Fruit fly (Drosophila melanogaster) whole organism, embryonic: Measurements from ENCODE around the gene Prim1.

Experiments
- Ada2b ChIP-seq: fragments of 200-800 bp; sonication (Bioruptor generic); IDR thresholded peaks from 2 replicates; pipeline ENCODE4 v1.3.6; 2022; ENCODE audit warnings: missing biosample characterization, missing genetic modification characterization
- Bgb ChIP-seq: fragments of 200-800 bp; sonication (Bioruptor generic); IDR thresholded peaks from 2 replicates; pipeline ENCODE4 v1.3.6; 2022; ENCODE audit warnings: missing biosample characterization, missing genetic modification characterization; ENCODE audit not compliant: partially characterized antibody
- CG10267 ChIP-seq: fragments of 200-800 bp; sonication (Bioruptor generic); optimal IDR thresholded peaks from 2 replicates; lab custom pipeline; 2018; ENCODE audit warnings: missing biosample characterization, mild to moderate bottlenecking, missing genetic modification characterization, moderate library complexity
- CG10274 ChIP-seq: fragments of 200-800 bp; sonication (Bioruptor generic); optimal IDR thresholded peaks from 3 replicates; lab custom pipeline; 2017; ENCODE audit warnings: missing biosample characterization, mild to moderate bottlenecking, missing genetic modification characterization
- CG11085 ChIP-seq: fragments of 200-800 bp; sonication (Bioruptor generic); IDR thresholded peaks from 2 replicates; pipeline ENCODE4 v1.3.6; 2022; ENCODE audit warnings: missing biosample characterization, missing genetic modification characterization
- CG1233 ChIP-seq: fragments of 200-800 bp; sonication (Bioruptor generic); optimal IDR thresholded peaks from 4 replicates; lab custom pipeline; 2018; ENCODE audit warnings: missing biosample characterization, mild to moderate bottlenecking, missing genetic modification characterization
- CG12391 ChIP-seq: fragments of 200-800 bp; sonication (Bioruptor generic); optimal IDR thresholded peaks from 3 replicates; lab custom pipeline; 2018; ENCODE audit warnings: missing biosample characterization, mild to moderate bottlenecking, missing genetic modification characterization, moderate library complexity
- CG12769 ChIP-seq: fragments of 200-800 bp; sonication (Bioruptor generic); optimal IDR thresholded peaks from 2 replicates; lab custom pipeline; 2019; ENCODE audit warnings: missing biosample characterization, mild to moderate bottlenecking, missing genetic modification characterization, moderate library complexity
- CG13123 ChIP-seq: fragments of 200-800 bp; sonication (Bioruptor generic); optimal IDR thresholded peaks from 2 replicates; lab custom pipeline; 2016; ENCODE audit warnings: missing biosample characterization, missing genetic modification characterization
- CG13624 ChIP-seq: fragments of 200-800 bp; sonication (Bioruptor generic); optimal IDR thresholded peaks from 2 replicates; lab custom pipeline; 2016; ENCODE audit warnings: missing biosample characterization, missing genetic modification characterization
- CG15269 ChIP-seq: fragments of 200-800 bp; sonication (Bioruptor generic); optimal IDR thresholded peaks from 2 replicates; lab custom pipeline; 2018; ENCODE audit warnings: missing biosample characterization, mild to moderate bottlenecking, missing genetic modification characterization, moderate library complexity
- CG1529 ChIP-seq: fragments of 200-800 bp; sonication (Bioruptor generic); optimal IDR thresholded peaks from 3 replicates; lab custom pipeline; 2018; ENCODE audit warnings: missing biosample characterization, missing genetic modification characterization
- CG16815 ChIP-seq: fragments of 200-800 bp; sonication (Bioruptor generic); optimal IDR thresholded peaks from 3 replicates; lab custom pipeline; 2017; ENCODE audit warnings: missing biosample characterization, mild to moderate bottlenecking, missing genetic modification characterization
- CG3407 ChIP-seq: fragments of 200-800 bp; sonication (Bioruptor generic); optimal IDR thresholded peaks from 2 replicates; lab custom pipeline; 2018; ENCODE audit warnings: missing biosample characterization, mild to moderate bottlenecking, missing genetic modification characterization
- CG4820 ChIP-seq: fragments of 200-800 bp; sonication (Bioruptor generic); optimal IDR thresholded peaks from 3 replicates; lab custom pipeline; 2016; ENCODE audit warnings: missing biosample characterization, missing genetic modification characterization
- CG4854 ChIP-seq: fragments of 200-800 bp; sonication (Bioruptor generic); optimal IDR thresholded peaks from 2 replicates; lab custom pipeline; 2016; ENCODE audit warnings: missing biosample characterization, missing genetic modification characterization, inconsistent platforms
- CG6813 ChIP-seq: fragments of 200-800 bp; sonication (Bioruptor generic); optimal IDR thresholded peaks from 2 replicates; lab custom pipeline; 2017; ENCODE audit warnings: missing biosample characterization, missing genetic modification characterization, mild to moderate bottlenecking, moderate library complexity, missing genetic modification reagents
- CG7372 ChIP-seq: fragments of 200-800 bp; sonication (Bioruptor generic); IDR thresholded peaks from 2 replicates; pipeline ENCODE4 v1.3.6; 2022; ENCODE audit warnings: missing biosample characterization, missing genetic modification characterization
- CG7963 ChIP-seq: fragments of 200-800 bp; sonication (Bioruptor generic); IDR thresholded peaks from 3 replicates; pipeline ENCODE4 v1.3.6; 2022; ENCODE audit warnings: missing biosample characterization, missing genetic modification characterization; ENCODE audit not compliant: partially characterized antibody
- CG9876 ChIP-seq: fragments of 200-800 bp; sonication (Bioruptor generic); optimal IDR thresholded peaks from 2 replicates; lab custom pipeline; 2016; ENCODE audit warnings: missing biosample characterization, missing genetic modification characterization
- D19A ChIP-seq: fragments of 200-800 bp; optimal IDR thresholded peaks from 3 replicates; lab custom pipeline; 2019; ENCODE audit warnings: missing biosample characterization, mild to moderate bottlenecking, missing genetic modification characterization, moderate library complexity
- Dref ChIP-seq: fragments of 200-800 bp; sonication (Bioruptor generic); IDR thresholded peaks from 2 replicates; pipeline ENCODE4 v1.3.6; 2022; ENCODE audit warnings: missing biosample characterization, missing genetic modification characterization
- Eip74EF ChIP-seq, 2 experiments: fragments of 200-800 bp in 1 of 2; fragments of >200 bp in 1 of 2; sonication (Bioruptor generic) in 1 of 2; optimal IDR thresholded peaks; 2 replicates each; lab custom pipeline; 2017 to 2019; ENCODE audit warnings: missing biosample characterization in 2 of 2, missing genetic modification characterization in 2 of 2, mild to moderate bottlenecking in 1 of 2, moderate library complexity in 1 of 2
- Ets65A ChIP-seq: fragments of 200-800 bp; sonication (Bioruptor generic); peaks from one replicate; lab custom pipeline; 2016; ENCODE audit warnings: missing biosample characterization, missing genetic modification characterization
- Gsc ChIP-seq: fragments of 200-800 bp; sonication (Bioruptor generic); IDR thresholded peaks from 2 replicates; pipeline ENCODE4 v1.3.6; 2022; ENCODE audit warnings: missing biosample characterization, missing genetic modification characterization
- Hr51 ChIP-seq, 2 experiments: fragments of 200-800 bp; sonication (Bioruptor generic); optimal IDR thresholded peaks; 2 replicates in 1 of 2; 3 replicates in 1 of 2; lab custom pipeline; 2016 to 2018; ENCODE audit warnings: missing biosample characterization in 2 of 2, missing genetic modification characterization in 2 of 2, mild to moderate bottlenecking in 1 of 2, moderate library complexity in 1 of 2
- Mad ChIP-seq: fragments of 200-800 bp; sonication (Bioruptor generic); optimal IDR thresholded peaks from 2 replicates; lab custom pipeline; 2016; ENCODE audit warnings: missing biosample characterization, missing genetic modification characterization
- NC2α ChIP-seq: fragments of 200-800 bp; sonication (Bioruptor generic); optimal IDR thresholded peaks from 2 replicates; lab custom pipeline; 2016; ENCODE audit warnings: missing biosample characterization, missing genetic modification characterization
- Sox102F ChIP-seq: fragments of 200-800 bp; sonication (Bioruptor generic); optimal IDR thresholded peaks from 2 replicates; lab custom pipeline; 2018; ENCODE audit warnings: missing biosample characterization, mild to moderate bottlenecking, missing genetic modification characterization, moderate library complexity
- Ssrp ChIP-seq: fragments of 200-800 bp; sonication (Bioruptor generic); optimal IDR thresholded peaks from 2 replicates; lab custom pipeline; 2018; ENCODE audit warnings: missing biosample characterization, mild to moderate bottlenecking, missing genetic modification characterization, moderate library complexity
- Tbp ChIP-seq: fragments of >200 bp; optimal IDR thresholded peaks from 2 replicates; lab custom pipeline; 2018; ENCODE audit warnings: missing biosample characterization, missing genetic modification characterization
- Usf ChIP-seq: fragments of 200-800 bp; sonication (Bioruptor generic); optimal IDR thresholded peaks from 2 replicates; lab custom pipeline; 2017; ENCODE audit warnings: missing genotype, missing biosample characterization, missing genetic modification characterization
- cas ChIP-seq: fragments of 200-800 bp; sonication (Bioruptor generic); IDR thresholded peaks from 2 replicates; pipeline ENCODE4 v1.3.6; 2022; ENCODE audit warnings: missing biosample characterization, missing genetic modification characterization
- cg ChIP-seq: fragments of 200-800 bp; sonication (Bioruptor generic); optimal IDR thresholded peaks from 3 replicates; lab custom pipeline; 2019; ENCODE audit warnings: missing biosample characterization, mild to moderate bottlenecking, missing genetic modification characterization, moderate library complexity
- da ChIP-seq: fragments of 200-800 bp; sonication (Bioruptor generic); optimal IDR thresholded peaks from 2 replicates; lab custom pipeline; 2016; ENCODE audit warnings: missing biosample characterization, missing genetic modification characterization
- dan ChIP-seq: fragments of 200-800 bp; sonication (Bioruptor generic); IDR thresholded peaks from 2 replicates; pipeline ENCODE4 v1.3.6; 2022; ENCODE audit warnings: missing biosample characterization, missing genetic modification characterization
- dmrt99B ChIP-seq: fragments of 200-800 bp; sonication (Bioruptor generic); optimal IDR thresholded peaks from 2 replicates; lab custom pipeline; 2018; ENCODE audit warnings: missing biosample characterization, mild to moderate bottlenecking, missing genetic modification characterization, moderate library complexity
- fd3F ChIP-seq: fragments of 200-800 bp; sonication (Bioruptor generic); optimal IDR thresholded peaks from 2 replicates; lab custom pipeline; 2018; ENCODE audit warnings: missing biosample characterization, mild to moderate bottlenecking, missing genetic modification characterization, moderate library complexity
- fu2 ChIP-seq: fragments of 200-800 bp; sonication (Bioruptor generic); optimal IDR thresholded peaks from 2 replicates; lab custom pipeline; 2016; ENCODE audit warnings: missing biosample characterization, missing genetic modification characterization
- gsb ChIP-seq: fragments of 200-800 bp; sonication (Bioruptor generic); IDR thresholded peaks from 2 replicates; pipeline ENCODE4 v1.3.6; 2022; ENCODE audit warnings: missing biosample characterization, missing genetic modification characterization
- hkb ChIP-seq, 2 experiments: fragments of 200-800 bp in 1 of 2; fragments of >200 bp in 1 of 2; sonication (Bioruptor generic) in 1 of 2; IDR thresholded peaks in 1 of 2; optimal IDR thresholded peaks in 1 of 2; 2 replicates each; pipeline versions ENCODE4 v1.3.6 to Lab custom; 2017 to 2022; ENCODE audit warnings: missing biosample characterization in 1 of 2, missing genetic modification characterization in 1 of 2
- insv ChIP-seq, 2 experiments: fragments of 200-800 bp; sonication (Bioruptor generic); optimal IDR thresholded peaks; 3 replicates each; lab custom pipeline; 2016 to 2018; ENCODE audit warnings: missing biosample characterization in 2 of 2, missing genetic modification characterization in 2 of 2
- jumu ChIP-seq: fragments of 200-800 bp; sonication (Bioruptor generic); optimal IDR thresholded peaks from 3 replicates; lab custom pipeline; 2016; ENCODE audit warnings: missing biosample characterization, missing genetic modification characterization
- odd ChIP-seq: fragments of 200-800 bp; sonication (Bioruptor generic); optimal IDR thresholded peaks from 2 replicates; lab custom pipeline; 2017; ENCODE audit warnings: missing biosample characterization, mild to moderate bottlenecking, missing genetic modification characterization
- peb ChIP-seq: fragments of 200-800 bp; sonication (Bioruptor generic); IDR thresholded peaks from 2 replicates; pipeline ENCODE4 v1.3.6; 2022; ENCODE audit warnings: missing biosample characterization, missing genetic modification characterization
- slp2 ChIP-seq: fragments of 200-800 bp; sonication (Bioruptor generic); optimal IDR thresholded peaks from 2 replicates; lab custom pipeline; 2016; ENCODE audit warnings: missing biosample characterization, missing genetic modification characterization
- tx ChIP-seq: fragments of 200-800 bp; sonication (Bioruptor generic); optimal IDR thresholded peaks from 2 replicates; lab custom pipeline; 2016; ENCODE audit warnings: missing biosample characterization, missing genetic modification characterization

Gene Prim1

DNA sequence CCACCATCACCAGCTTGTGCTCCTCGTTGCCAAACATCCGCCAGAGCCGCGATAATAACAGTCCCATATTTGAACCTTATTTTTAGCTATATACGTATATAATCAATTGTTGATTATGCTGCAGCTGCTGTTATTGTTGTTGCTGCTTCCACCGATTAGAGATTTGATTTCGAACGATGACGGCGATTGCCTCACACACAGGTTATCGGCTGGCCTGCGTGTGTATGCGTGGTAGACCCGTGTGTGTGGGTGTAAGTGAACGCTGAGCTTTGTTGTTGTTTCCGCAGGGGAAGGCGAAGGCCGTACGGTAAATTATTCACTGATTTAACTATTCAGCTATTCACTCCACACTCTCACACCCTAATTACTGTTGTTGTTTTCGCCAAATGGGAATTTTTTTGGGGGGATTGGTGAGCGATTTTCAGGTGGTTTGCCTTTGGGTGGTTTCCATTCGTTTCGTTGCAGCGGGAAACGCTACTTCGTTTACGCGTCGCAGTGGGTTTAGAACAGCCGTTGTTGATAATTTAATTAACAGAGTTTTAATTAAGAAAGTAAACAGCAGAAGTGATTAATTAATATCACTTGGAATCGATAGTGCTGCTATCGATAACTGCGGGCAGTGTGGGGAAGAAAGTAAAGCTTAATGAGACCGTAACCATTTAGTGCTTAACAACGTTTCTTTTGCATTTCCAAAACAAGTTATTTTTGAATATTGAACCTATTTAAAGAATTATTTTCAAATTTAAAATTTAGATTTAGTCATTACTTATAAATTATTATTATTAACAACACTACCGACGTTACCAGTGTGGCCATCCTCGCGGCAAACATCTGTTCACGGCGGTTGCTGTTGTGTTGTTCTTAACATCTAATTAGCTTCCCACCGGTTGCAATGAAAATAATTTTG lies 40.6 kb upstream of the Prim1 start, which contains the start of the genes Arl5 and CG13671 (continued):
- TF ChIP-seq insv (GFP tag; optimal IDR thresholded peaks at IDR 0.05; lab: Kevin White, UChicago) (peak in 1 of 2 experiments; percentile 11), dan (GFP tag; lab: Robert Waterston, UW) (peak; percentile 12; the same call in 1 of the 2 replicates), CG13123 (GFP tag; lab: Kevin White, UChicago) (peak; percentile 83), Ets65A (GFP tag; lab: Kevin White, UChicago) (peak; percentile 89), CG4854 (peak; percentile 61), gsb (GFP tag; lab: Robert Waterston, UW) (no peak), Dref (peak; percentile 79), Ssrp (tag; lab: Kevin White, UChicago) (peak; percentile 73), da (GFP tag; lab: Kevin White, UChicago) (no peak), CG11085 (peak; percentile 71), dmrt99B (no peak), CG10274 (GFP tag; lab: Kevin White, UChicago) (no peak), Hr51 (GFP tag; optimal IDR thresholded peaks at IDR 0.05; lab: Kevin White, UChicago) (peak; percentile 68), Mad (GFP tag; lab: Kevin White, UChicago) (peak; percentile 77), CG7372 (peak; percentile 33; the same call in 1 of the 2 replicates), Bgb (GFP tag; lab: Robert Waterston, UW) (peak; percentile 67), CG10267 (tag; lab: Kevin White, UChicago) (peak; percentile 97), tx (GFP tag; lab: Kevin White, UChicago) (peak; percentile 62), CG1233 (GFP tag; lab: Kevin White, UChicago) (peak; percentile 53), CG7963 (GFP tag; lab: Robert Waterston, UW) (peak; percentile 67), CG9876 (GFP tag; lab: Kevin White, UChicago) (peak; percentile 1), CG15269 (tag; lab: Kevin White, UChicago) (no peak), Ada2b (GFP tag; lab: Robert Waterston, UW) (peak; percentile 75), CG1529 (GFP tag; lab: Kevin White, UChicago) (peak; percentile 10), slp2 (GFP tag; lab: Kevin White, UChicago) (no peak), D19A (tag; lab: Kevin White, UChicago) (no peak), hkb (optimal IDR thresholded peaks at IDR 0.05; lab: Kevin White, UChicago) (no peak), hkb (GFP tag; IDR thresholded peaks at IDR 0.05; lab: Robert Waterston, UW) (peak; percentile 73), CG12391 (tag; lab: Kevin White, UChicago) (peak; percentile 91), Gsc (GFP tag; lab: Robert Waterston, UW) (no peak), peb (GFP tag; lab: Robert Waterston, UW) (peak; percentile 52), cg (GFP tag; lab: Kevin White, UChicago) (peak; percentile 91), Tbp (no peak), Sox102F (GFP tag; lab: Kevin White, UChicago) (no peak), fu2 (peak; percentile 14), CG12769 (tag; lab: Kevin White, UChicago) (peak; percentile 20), odd (GFP tag; lab: Kevin White, UChicago) (no peak), CG4820 (GFP tag; lab: Kevin White, UChicago) (peak; percentile 81), Usf (GFP tag; lab: Kevin White, UChicago) (peak; percentile 19), NC2α (GFP tag; lab: Kevin White, UChicago) (peak; percentile 13), CG16815 (peak; percentile 56), CG6813 (GFP tag; lab: Kevin White, UChicago) (peak; percentile 21), CG13624 (peak; percentile 42), cas (0 out of 2 replicates have a peak, but pooled peaks have one; percentile 55), jumu (GFP tag; lab: Kevin White, UChicago) (peak; percentile 34), CG3407 (peak; percentile 57), Eip74EF (GFP tag; optimal IDR thresholded peaks at IDR 0.05; lab: Kevin White, UChicago) (peak in 1 of 2 experiments; percentile 0), fd3F (GFP tag; lab: Kevin White, UChicago) (peak; percentile 15)
